Fruit fly (Drosophila melanogaster) whole organism, prepupa: ENCODE measurements around the gene Uxs.

Source experiments
- Blimp-1 ChIP-seq: fragments of 200-800 bp; sonication (Bioruptor generic); optimal IDR thresholded peaks from 3 replicates; lab custom pipeline; 2017; ENCODE audit warnings: missing biosample characterization, missing genetic modification characterization, mild to moderate bottlenecking, moderate library complexity, missing genetic modification reagents
- CG10669 ChIP-seq: fragments of 200-800 bp; sonication (Bioruptor generic); optimal IDR thresholded peaks from 3 replicates; lab custom pipeline; 2018; ENCODE audit warnings: missing biosample characterization, mild to moderate bottlenecking, missing genetic modification characterization, moderate library complexity
- CG15336 ChIP-seq: fragments of 200-800 bp; sonication (Bioruptor generic); IDR thresholded peaks from 2 replicates; pipeline ENCODE4 v1.3.6; 2022; ENCODE audit warnings: missing biosample characterization, missing genetic modification characterization
- CG1621 ChIP-seq: fragments of 200-800 bp; sonication (Bioruptor generic); optimal IDR thresholded peaks from 3 replicates; lab custom pipeline; 2018; ENCODE audit warnings: missing biosample characterization, mild to moderate bottlenecking, missing genetic modification characterization
- CG16779 ChIP-seq: fragments of 200-800 bp; sonication (Bioruptor generic); optimal IDR thresholded peaks from 3 replicates; lab custom pipeline; 2017; ENCODE audit warnings: missing biosample characterization, mild to moderate bottlenecking, missing genetic modification characterization
- CG31627 ChIP-seq: fragments of 200-800 bp; sonication (Bioruptor generic); optimal IDR thresholded peaks from 3 replicates; lab custom pipeline; 2016; ENCODE audit warnings: missing biosample characterization, missing genetic modification characterization
- CG32006 ChIP-seq: fragments of 200-800 bp; sonication (Bioruptor generic); optimal IDR thresholded peaks from 3 replicates; lab custom pipeline; 2017; ENCODE audit warnings: missing biosample characterization, mild to moderate bottlenecking, missing genetic modification characterization
- CG34406 ChIP-seq: fragments of 200-800 bp; sonication (Bioruptor generic); optimal IDR thresholded peaks from 3 replicates; lab custom pipeline; 2016; ENCODE audit warnings: missing biosample characterization, missing genetic modification characterization
- CG3919 ChIP-seq: fragments of 200-800 bp; sonication (Bioruptor generic); optimal IDR thresholded peaks from 3 replicates; lab custom pipeline; 2016; ENCODE audit warnings: missing biosample characterization, missing genetic modification characterization
- CG6276 ChIP-seq: fragments of 200-800 bp; sonication (Bioruptor generic); optimal IDR thresholded peaks from 2 replicates; lab custom pipeline; 2017; ENCODE audit warnings: missing biosample characterization, mild to moderate bottlenecking, missing genetic modification characterization
- CG6792 ChIP-seq: fragments of 200-800 bp; sonication (Bioruptor generic); optimal IDR thresholded peaks from 3 replicates; lab custom pipeline; 2016; ENCODE audit warnings: missing biosample characterization, missing genetic modification characterization
- CG6808 ChIP-seq: fragments of 200-800 bp; sonication (Bioruptor generic); optimal IDR thresholded peaks from 3 replicates; lab custom pipeline; 2017; ENCODE audit warnings: missing biosample characterization, missing genetic modification characterization, mild to moderate bottlenecking, moderate library complexity, missing genetic modification reagents
- CG6854 ChIP-seq: fragments of 200-800 bp; sonication (Bioruptor generic); optimal IDR thresholded peaks from 2 replicates; lab custom pipeline; 2017; ENCODE audit warnings: missing biosample characterization, mild to moderate bottlenecking, missing genetic modification characterization
- CG8119 ChIP-seq: fragments of 200-800 bp; sonication (Bioruptor generic); IDR thresholded peaks from 3 replicates; pipeline ENCODE4 v1.3.6; 2022; ENCODE audit warnings: missing biosample characterization, missing genetic modification characterization
- CG8319 ChIP-seq: fragments of 200-800 bp; sonication (Bioruptor generic); optimal IDR thresholded peaks from 3 replicates; lab custom pipeline; 2016; ENCODE audit warnings: missing biosample characterization, missing genetic modification characterization
- CG9139 ChIP-seq: fragments of 200-800 bp; sonication (Bioruptor generic); optimal IDR thresholded peaks from 3 replicates; lab custom pipeline; 2017; ENCODE audit warnings: missing biosample characterization, mild to moderate bottlenecking, missing genetic modification characterization
- Eip75B ChIP-seq: fragments of 200-800 bp; sonication (Bioruptor generic); optimal IDR thresholded peaks from 3 replicates; lab custom pipeline; 2016; ENCODE audit warnings: missing biosample characterization, missing genetic modification characterization
- Eip93F ChIP-seq: fragments of 200-800 bp; sonication (Bioruptor generic); optimal IDR thresholded peaks from 2 replicates; lab custom pipeline; 2016; ENCODE audit warnings: missing biosample characterization, mild to moderate bottlenecking, missing genetic modification characterization
- Ets21C ChIP-seq: fragments of 200-800 bp; sonication (Bioruptor generic); optimal IDR thresholded peaks from 3 replicates; lab custom pipeline; 2016; ENCODE audit warnings: missing biosample characterization, missing genetic modification characterization
- Ets96B ChIP-seq: fragments of 200-800 bp; optimal IDR thresholded peaks from 2 replicates; lab custom pipeline; 2019; ENCODE audit warnings: missing biosample characterization, mild to moderate bottlenecking, missing genetic modification characterization, moderate library complexity
- Hr38 ChIP-seq: sonication (Bioruptor generic); optimal IDR thresholded peaks from 2 replicates; lab custom pipeline; 2016; ENCODE audit warnings: missing biosample characterization, missing genetic modification characterization
- Hr39 ChIP-seq: fragments of 200-800 bp; sonication (Bioruptor generic); optimal IDR thresholded peaks from 2 replicates; lab custom pipeline; 2016; ENCODE audit warnings: missing biosample characterization, missing genetic modification characterization
- Hr4 ChIP-seq: fragments of 200-800 bp; sonication (Bioruptor generic); optimal IDR thresholded peaks from 3 replicates; lab custom pipeline; 2016; ENCODE audit warnings: missing biosample characterization, missing genetic modification characterization
- Met ChIP-seq: fragments of 200-800 bp; sonication (Bioruptor generic); optimal IDR thresholded peaks from 3 replicates; lab custom pipeline; 2016; ENCODE audit warnings: missing biosample characterization, missing genetic modification characterization
- OdsH ChIP-seq: fragments of 200-800 bp; sonication (Bioruptor generic); optimal IDR thresholded peaks from 3 replicates; lab custom pipeline; 2016; ENCODE audit warnings: missing biosample characterization, missing genetic modification characterization
- Smox ChIP-seq: fragments of 200-800 bp; sonication (Bioruptor generic); optimal IDR thresholded peaks from 3 replicates; lab custom pipeline; 2016; ENCODE audit warnings: missing biosample characterization, missing genetic modification characterization
- Sox102F ChIP-seq: fragments of 200-800 bp; sonication (Bioruptor generic); optimal IDR thresholded peaks from 2 replicates; lab custom pipeline; 2016; ENCODE audit warnings: missing biosample characterization, mild to moderate bottlenecking, missing genetic modification characterization
- Sox14 ChIP-seq: fragments of 200-800 bp; sonication (Bioruptor generic); optimal IDR thresholded peaks from 3 replicates; lab custom pipeline; 2016; ENCODE audit warnings: missing biosample characterization, missing genetic modification characterization
- Sox15 ChIP-seq: fragments of 200-800 bp; sonication (Bioruptor generic); optimal IDR thresholded peaks from 3 replicates; lab custom pipeline; 2016; ENCODE audit warnings: missing biosample characterization, missing genetic modification characterization
- achi ChIP-seq: fragments of 200-800 bp; sonication (Bioruptor generic); optimal IDR thresholded peaks from 3 replicates; lab custom pipeline; 2016; ENCODE audit warnings: missing biosample characterization, missing genetic modification characterization
- cyc ChIP-seq: fragments of 200-800 bp; sonication (Bioruptor generic); optimal IDR thresholded peaks from 3 replicates; lab custom pipeline; 2016; ENCODE audit warnings: missing biosample characterization, missing genetic modification characterization
- dac ChIP-seq: fragments of 200-800 bp; sonication (Bioruptor generic); optimal IDR thresholded peaks from 2 replicates; lab custom pipeline; 2017; ENCODE audit warnings: missing biosample characterization, mild to moderate bottlenecking, missing genetic modification characterization
- dsx ChIP-seq: fragments of 200-800 bp; optimal IDR thresholded peaks from 3 replicates; lab custom pipeline; 2019; ENCODE audit warnings: missing biosample characterization, mild to moderate bottlenecking, missing genetic modification characterization, moderate library complexity; ENCODE audit not compliant: poor library complexity, severe bottlenecking
- eg ChIP-seq: fragments of 200-800 bp; sonication (Bioruptor generic); IDR thresholded peaks from 3 replicates; pipeline ENCODE4 v1.3.6; 2022; ENCODE audit warnings: missing biosample characterization, missing genetic modification characterization
- esn ChIP-seq: fragments of 200-800 bp; sonication (Bioruptor generic); optimal IDR thresholded peaks from 2 replicates; lab custom pipeline; 2016; ENCODE audit warnings: missing biosample characterization, mild to moderate bottlenecking, missing genetic modification characterization, moderate library complexity
- fd59A ChIP-seq: fragments of 200-800 bp; sonication (Bioruptor generic); optimal IDR thresholded peaks from 2 replicates; lab custom pipeline; 2017; ENCODE audit warnings: missing biosample characterization, mild to moderate bottlenecking, missing genetic modification characterization, missing genetic modification reagents
- fd85E ChIP-seq: fragments of 200-800 bp; sonication (Bioruptor generic); optimal IDR thresholded peaks from 3 replicates; lab custom pipeline; 2016; ENCODE audit warnings: missing biosample characterization, missing genetic modification characterization
- fkh ChIP-seq: fragments of 200-800 bp; sonication (Bioruptor generic); optimal IDR thresholded peaks from 3 replicates; lab custom pipeline; 2017; ENCODE audit warnings: missing biosample characterization, mild to moderate bottlenecking, missing genetic modification characterization, moderate library complexity
- lz ChIP-seq: fragments of 200-800 bp; sonication (Bioruptor generic); optimal IDR thresholded peaks from 3 replicates; lab custom pipeline; 2016; ENCODE audit warnings: missing biosample characterization, missing genetic modification characterization
- net ChIP-seq: fragments of 200-800 bp; sonication (Bioruptor generic); optimal IDR thresholded peaks from 3 replicates; lab custom pipeline; 2016; ENCODE audit warnings: missing biosample characterization, missing genetic modification characterization
- pdm3 ChIP-seq: fragments of 200-800 bp; sonication (Bioruptor generic); optimal IDR thresholded peaks from 3 replicates; lab custom pipeline; 2016; ENCODE audit warnings: missing biosample characterization, missing genetic modification characterization
- salr ChIP-seq, 2 experiments: fragments of 200-800 bp; sonication (Bioruptor generic); optimal IDR thresholded peaks; 3 replicates each; lab custom pipeline; 2016 to 2018; ENCODE audit warnings: missing biosample characterization in 2 of 2, missing genetic modification characterization in 2 of 2, mild to moderate bottlenecking in 1 of 2
- spab ChIP-seq: fragments of 200-800 bp; sonication (Bioruptor generic); optimal IDR thresholded peaks from 2 replicates; lab custom pipeline; 2017; ENCODE audit warnings: missing biosample characterization, mild to moderate bottlenecking, missing genetic modification characterization, missing genetic modification reagents
- ss ChIP-seq, 2 experiments: fragments of 200-800 bp; sonication (Bioruptor generic); optimal IDR thresholded peaks; 2 replicates in 1 of 2; 3 replicates in 1 of 2; lab custom pipeline; 2017 to 2018; ENCODE audit warnings: mild to moderate bottlenecking in 2 of 2, missing biosample characterization in 2 of 2, missing genetic modification characterization in 2 of 2, moderate library complexity in 1 of 2
- svp ChIP-seq: fragments of 200-800 bp; sonication (Bioruptor generic); peaks from one replicate; lab custom pipeline; 2016; ENCODE audit warnings: missing biosample characterization, missing genetic modification characterization

Gene Uxs

dm6 chr3L:8157079-8157478 lies 23.6 kb upstream of the Uxs start (continued):
- TF ChIP-seq Eip93F (GFP tag; lab: Kevin White, UChicago) = no peak
- TF ChIP-seq CG15336 = no peak
- TF ChIP-seq CG8119 (GFP tag; lab: Robert Waterston, UW) = no peak
- TF ChIP-seq dac = no peak
- TF ChIP-seq Smox (GFP tag; lab: Kevin White, UChicago) = peak; percentile 59
- TF ChIP-seq svp (GFP tag; lab: Kevin White, UChicago) = peak; percentile 90
- no peak for TF ChIP-seq eg (GFP tag; lab: Robert Waterston, UW)
- peak; percentile 6 for TF ChIP-seq CG32006 (GFP tag; lab: Kevin White, UChicago)
- TF ChIP-seq esn (GFP tag; lab: Kevin White, UChicago) = peak; percentile 75
- TF ChIP-seq dsx (GFP tag; lab: Kevin White, UChicago) = peak; percentile 18
- peak; percentile 58 for TF ChIP-seq CG10669
- peak; percentile 45 for TF ChIP-seq Sox102F (GFP tag; lab: Kevin White, UChicago)
- no peak for TF ChIP-seq CG6276
- peak; percentile 59 for TF ChIP-seq lz
- TF ChIP-seq CG9139 (GFP tag; lab: Kevin White, UChicago) = peak; percentile 21
- peak; percentile 58 for TF ChIP-seq CG31627 (GFP tag; lab: Kevin White, UChicago)
- TF ChIP-seq Blimp-1 (GFP tag; lab: Kevin White, UChicago) = peak; percentile 4
- peak; percentile 43 for TF ChIP-seq cyc (GFP tag; lab: Kevin White, UChicago)
- peak; percentile 32 for TF ChIP-seq Sox15
- peak; percentile 28 for TF ChIP-seq fd59A (GFP tag; lab: Kevin White, UChicago)
- TF ChIP-seq CG6808 (GFP tag; lab: Kevin White, UChicago) = no peak
- TF ChIP-seq Hr4 = no peak
- no peak for TF ChIP-seq net (GFP tag; lab: Kevin White, UChicago)
- TF ChIP-seq CG1621 (tag; lab: Kevin White, UChicago) = no peak
- TF ChIP-seq pdm3 (GFP tag; lab: Kevin White, UChicago) = peak; percentile 51
- TF ChIP-seq Eip75B (GFP tag; lab: Kevin White, UChicago) = peak; percentile 51
- peak; percentile 64 for TF ChIP-seq CG3919 (GFP tag; lab: Kevin White, UChicago)
- TF ChIP-seq OdsH = peak; percentile 63
- peak; percentile 17 for TF ChIP-seq CG8319
- peak; percentile 67 for TF ChIP-seq CG34406
- TF ChIP-seq Hr39 (GFP tag; lab: Kevin White, UChicago) = peak; percentile 55
- TF ChIP-seq CG6854 = no peak
- peak; percentile 65 for TF ChIP-seq CG6792 (GFP tag; lab: Kevin White, UChicago)
- peak; percentile 42 for TF ChIP-seq Ets21C (GFP tag; lab: Kevin White, UChicago)
- TF ChIP-seq Hr38 = no peak
- TF ChIP-seq Sox14 (GFP tag; lab: Kevin White, UChicago) = peak; percentile 64
- peak in 1 of 2 experiments; percentile 50 for TF ChIP-seq ss (GFP tag; optimal IDR thresholded peaks at IDR 0.05; lab: Kevin White, UChicago)
- no peak for TF ChIP-seq fd85E (GFP tag; lab: Kevin White, UChicago)
- no peak for TF ChIP-seq spab (GFP tag; lab: Kevin White, UChicago)
- TF ChIP-seq, all 60 proteins: peak for 38

- TF ChIP-seq Smox (GFP tag; lab: Kevin White, UChicago) (no peak), CG32006 (GFP tag; lab: Kevin White, UChicago) (no peak), svp (GFP tag; lab: Kevin White, UChicago) (peak; percentile 48), spab (GFP tag; lab: Kevin White, UChicago) (no peak), CG8319 (no peak), Blimp-1 (GFP tag; lab: Kevin White, UChicago) (no peak), CG16779 (tag; lab: Kevin White, UChicago) (no peak), Met (GFP tag; lab: Kevin White, UChicago) (no peak), salr (GFP tag; optimal IDR thresholded peaks at IDR 0.05; lab: Kevin White, UChicago) (no peak), Hr39 (GFP tag; lab: Kevin White, UChicago) (no peak), cyc (GFP tag; lab: Kevin White, UChicago) (no peak), Ets96B (no peak), achi (GFP tag; lab: Kevin White, UChicago) (peak; percentile 80), Sox15 (no peak), fkh (GFP tag; lab: Kevin White, UChicago) (peak; percentile 42), eg (GFP tag; lab: Robert Waterston, UW) (no peak)
- TF ChIP-seq, all 60 proteins: peak for 3
These were observed 21.9 kb upstream of the Uxs start, which contains the start of gene CG42445 for dm6 chr3L:8158715-8159380. Gene CG42445 (minus strand): TSS chr3L:8158900.
